Worm (Caenorhabditis elegans) whole organism, young adult: ENCODE data around the gene K07E1.1.

Experiments
- B0261.1 ChIP-seq: sonication (generic microtip); optimal IDR thresholded peaks from 2 replicates; lab custom pipeline; 2016; ENCODE audit warnings: mild to moderate bottlenecking, missing genetic modification characterization, moderate library complexity, missing compliant biosample characterization
- F23B12.7 ChIP-seq: sonication (generic microtip); optimal IDR thresholded peaks from 2 replicates; lab custom pipeline; 2017; ENCODE audit warnings: missing genetic modification characterization, mild to moderate bottlenecking, missing compliant biosample characterization, antibody characterized with exemption, moderate library complexity; ENCODE audit not compliant: insufficient read depth
- ZK185.1 ChIP-seq: sonication (generic microtip); optimal IDR thresholded peaks from 2 replicates; lab custom pipeline; 2016; ENCODE audit warnings: mild to moderate bottlenecking, missing genetic modification characterization, missing compliant biosample characterization; ENCODE audit not compliant: poor library complexity, severe bottlenecking
- athp-1 ChIP-seq: sonication (generic microtip); optimal IDR thresholded peaks from 2 replicates; lab custom pipeline; 2017; ENCODE audit warnings: mild to moderate bottlenecking, missing genetic modification characterization, missing compliant biosample characterization
- efl-1 ChIP-seq: fragments of 150-350 bp; optimal IDR thresholded peaks from 2 replicates; lab custom pipeline; 2014; ENCODE audit warnings: missing biosample characterization, missing genetic modification reagents, missing genetic modification characterization
- ekl-4 ChIP-seq: fragments of 200-800 bp; sonication (Bioruptor generic); IDR thresholded peaks from 2 replicates; pipeline ENCODE4 v1.3.6; 2022; ENCODE audit warnings: missing genetic modification reagents, missing genetic modification characterization, missing compliant biosample characterization
- hmg-1.2 ChIP-seq: fragments of 200-800 bp; sonication (Bioruptor generic); IDR thresholded peaks from 2 replicates; pipeline ENCODE4 v1.3.6; 2022; ENCODE audit warnings: missing genetic modification reagents, missing genetic modification characterization, missing compliant biosample characterization
- lin-40 ChIP-seq: sonication (generic microtip); optimal IDR thresholded peaks from 2 replicates; lab custom pipeline; 2016; ENCODE audit warnings: missing genetic modification characterization, mild to moderate bottlenecking, missing compliant biosample characterization, missing genotype, missing genetic modification reagents
- nhr-90 ChIP-seq: sonication (generic microtip); optimal IDR thresholded peaks from 2 replicates; lab custom pipeline; 2016; ENCODE audit warnings: missing genotype, mild to moderate bottlenecking, missing genetic modification characterization, missing compliant biosample characterization
- unc-62 ChIP-seq: fragments of 150-350 bp; optimal IDR thresholded peaks from 2 replicates; lab custom pipeline; 2014; ENCODE audit warnings: missing biosample characterization, missing genetic modification reagents, missing genetic modification characterization

ce11 chrII:4577391-4577790 is 26.5 kb downstream of the K07E1.1 start:
- TF ChIP-seq nhr-90 (no peak), unc-62 (GFP tag; lab: Kevin White, UChicago) (no peak), lin-40 (no peak), F23B12.7 (tag; lab: Kevin White, UChicago) (no peak), efl-1 (GFP tag; lab: Kevin White, UChicago) (no peak), B0261.1 (tag; lab: Kevin White, UChicago) (no peak), ZK185.1 (tag; lab: Kevin White, UChicago) (no peak), ekl-4 (GFP tag; lab: Robert Waterston, UW) (no peak), hmg-1.2 (GFP tag; lab: Robert Waterston, UW) (no peak), athp-1 (tag; lab: Kevin White, UChicago) (no peak)
